Worm (Caenorhabditis elegans): ENCODE data around the gene Y54E2A.10.

Y54E2A.10 gene

ce11 chrII:14816086-14816485 is 25.2 kb downstream of the Y54E2A.10 start:
- TF ChIP-seq hlh-13 (GFP tag; optimal IDR thresholded peaks at IDR 0.05) (no peak), F13H6.1 (tag; optimal IDR thresholded peaks at IDR 0.05) (no peak), npax-4 (tag; optimal IDR thresholded peaks at IDR 0.05) (no peak), unc-3 (GFP tag; conservative IDR thresholded peaks at IDR 0.05) (no peak), unc-3 (tag; optimal IDR thresholded peaks at IDR 0.05) (no peak), ahr-1 (tag; optimal IDR thresholded peaks at IDR 0.05) (no peak), K09A11.1 (tag; optimal IDR thresholded peaks at IDR 0.05; ENCODE audit: insufficient read depth) (no peak), mec-3 (tag; optimal IDR thresholded peaks at IDR 0.05; ENCODE audit: borderline replicate concordance) (no peak), ttx-3 (tag; optimal IDR thresholded peaks at IDR 0.05) (no peak), ceh-34 (tag; optimal IDR thresholded peaks at IDR 0.05) (no peak), syd-9 (tag; optimal IDR thresholded peaks at IDR 0.05) (no peak), elt-2 (tag; optimal IDR thresholded peaks at IDR 0.05) (no peak), fax-1 (tag; optimal IDR thresholded peaks at IDR 0.05) (no peak)

- TF ChIP-seq hlh-13 (GFP tag; optimal IDR thresholded peaks at IDR 0.05) (no peak), mec-3 (tag; optimal IDR thresholded peaks at IDR 0.05; ENCODE audit: borderline replicate concordance) (no peak), ceh-9 (tag; optimal IDR thresholded peaks at IDR 0.05) (no peak), ceh-2 (tag; optimal IDR thresholded peaks at IDR 0.05) (no peak), elt-2 (tag; optimal IDR thresholded peaks at IDR 0.05) (no peak), ceh-45 (GFP tag; IDR thresholded peaks at IDR 0.05) (no peak), unc-55 (GFP tag; optimal IDR thresholded peaks at IDR 0.05) (no peak), nhr-232 (tag; optimal IDR thresholded peaks at IDR 0.05) (no peak), zip-5 (tag; optimal IDR thresholded peaks at IDR 0.05) (no peak), lin-11 (tag; optimal IDR thresholded peaks at IDR 0.05) (no peak)
These were observed 27.5 kb downstream of the Y54E2A.10 start, which contains the start of gene nhr-61 for ce11 chrII:14818376-14818775. Gene nhr-61, minus strand, starts transcription at chrII:14818543.

ce11 chrII:14819258-14819985 is 28.6 kb downstream of the Y54E2A.10 start:
- TF ChIP-seq unc-86 (tag; optimal IDR thresholded peaks at IDR 0.05) (no peak), ref-2 (tag; optimal IDR thresholded peaks at IDR 0.05) (no peak), hlh-8 (tag; optimal IDR thresholded peaks at IDR 0.05) (no peak), K09A11.1 (tag; optimal IDR thresholded peaks at IDR 0.05; ENCODE audit: insufficient read depth) (no peak), dve-1 (tag; optimal IDR thresholded peaks at IDR 0.05) (peak; percentile 86), ceh-48 (tag; optimal IDR thresholded peaks at IDR 0.05) (no peak), ceh-30 (tag; optimal IDR thresholded peaks at IDR 0.05) (no peak), ztf-16 (tag; optimal IDR thresholded peaks at IDR 0.05) (no peak)

- TF ChIP-seq ceh-34 (tag; optimal IDR thresholded peaks at IDR 0.05), result no peak
- TF ChIP-seq dmd-4 (tag; optimal IDR thresholded peaks at IDR 0.05; ENCODE audit: borderline replicate concordance), result no peak
- TF ChIP-seq ceh-22 (tag; optimal IDR thresholded peaks at IDR 0.05), result no peak
- no peak for TF ChIP-seq dve-1 (tag; optimal IDR thresholded peaks at IDR 0.05)
- TF ChIP-seq nhr-11 (tag; optimal IDR thresholded peaks at IDR 0.05), result no peak
These were observed 29.6 kb downstream of the Y54E2A.10 start for ce11 chrII:14820460-14820859.

- TF ChIP-seq ceh-22 (tag; optimal IDR thresholded peaks at IDR 0.05) (no peak), ceh-19 (GFP tag; optimal IDR thresholded peaks at IDR 0.05) (no peak), pros-1 (tag; optimal IDR thresholded peaks at IDR 0.05) (peak; percentile 23), ceh-9 (tag; optimal IDR thresholded peaks at IDR 0.05) (no peak), pha-4 (tag; optimal IDR thresholded peaks at IDR 0.05) (no peak), odd-2 (tag; optimal IDR thresholded peaks at IDR 0.05) (no peak), ceh-34 (tag; optimal IDR thresholded peaks at IDR 0.05) (no peak), ceh-14 (tag; optimal IDR thresholded peaks at IDR 0.05) (no peak), pat-9 (tag; optimal IDR thresholded peaks at IDR 0.05) (no peak), che-1 (tag; optimal IDR thresholded peaks at IDR 0.05) (no peak), tbx-7 (tag; optimal IDR thresholded peaks at IDR 0.05) (no peak), unc-55 (GFP tag; optimal IDR thresholded peaks at IDR 0.05) (no peak), fkh-10 (GFP tag; optimal IDR thresholded peaks at IDR 0.05) (no peak), sox-2 (GFP tag; IDR thresholded peaks at IDR 0.05) (no peak), lim-6 (tag; optimal IDR thresholded peaks at IDR 0.05) (no peak), syd-9 (tag; optimal IDR thresholded peaks at IDR 0.05) (no peak), ceh-31 (tag; optimal IDR thresholded peaks at IDR 0.05) (peak; percentile 54), dve-1 (tag; optimal IDR thresholded peaks at IDR 0.05) (peak; percentile 78), mec-3 (tag; optimal IDR thresholded peaks at IDR 0.05; ENCODE audit: borderline replicate concordance) (no peak), eyg-1 (tag; optimal IDR thresholded peaks at IDR 0.05) (no peak), ttx-3 (tag; optimal IDR thresholded peaks at IDR 0.05) (no peak), ceh-18 (tag; optimal IDR thresholded peaks at IDR 0.05) (peak; percentile 18), ceh-48 (tag; optimal IDR thresholded peaks at IDR 0.05) (no peak)
These were observed 31.6 kb downstream of the Y54E2A.10 start for ce11 chrII:14822419-14822818.
